Worm (Caenorhabditis elegans) whole organism, L1 larva: ENCODE results near the gene crp-1.

ENCODE experiments used
- elt-3 ChIP-seq, 6 experiments: fragments of 150-350 bp in 1 of 6; sonication (generic microtip); optimal IDR thresholded peaks; 2 replicates each; lab custom pipeline; 2017 to 2018; ENCODE audit warnings: missing biosample characterization in 6 of 6, missing genetic modification characterization in 6 of 6, inconsistent platforms in 1 of 6
- lin-35 ChIP-seq, 2 experiments: fragments of 150-350 bp; optimal IDR thresholded peaks; 2 replicates each; lab custom pipeline; 2014; ENCODE audit warnings: missing biosample characterization in 2 of 2, missing genetic modification characterization in 2 of 2, missing genetic modification reagents in 2 of 2
- lir-3 ChIP-seq: sonication (generic microtip); optimal IDR thresholded peaks from 2 replicates; lab custom pipeline; 2016; ENCODE audit warnings: mild to moderate bottlenecking, missing genetic modification characterization, moderate library complexity, missing compliant biosample characterization; ENCODE audit not compliant: poor library complexity
- mep-1 ChIP-seq: fragments of 150-350 bp; optimal IDR thresholded peaks from 2 replicates; lab custom pipeline; 2014; ENCODE audit warnings: missing biosample characterization, missing genetic modification characterization

- TF ChIP-seq lir-3, result no peak
- no peak for TF ChIP-seq mep-1 (tag; lab: Kevin White, UChicago)
- no peak for TF ChIP-seq lin-35 (GFP tag; optimal IDR thresholded peaks at IDR 0.05; lab: Kevin White, UChicago)
- TF ChIP-seq elt-3 (tag; optimal IDR thresholded peaks at IDR 0.05; lab: Kevin White, UChicago), result no peak
Observed at ce11 chrV:10528500-10528899, 50.1 kb downstream of the crp-1 start, which contains the start of gene F25D1.3.
